Worm (Caenorhabditis elegans): ENCODE results near the gene Y43F8B.24.

Gene Y43F8B.24

DNA sequence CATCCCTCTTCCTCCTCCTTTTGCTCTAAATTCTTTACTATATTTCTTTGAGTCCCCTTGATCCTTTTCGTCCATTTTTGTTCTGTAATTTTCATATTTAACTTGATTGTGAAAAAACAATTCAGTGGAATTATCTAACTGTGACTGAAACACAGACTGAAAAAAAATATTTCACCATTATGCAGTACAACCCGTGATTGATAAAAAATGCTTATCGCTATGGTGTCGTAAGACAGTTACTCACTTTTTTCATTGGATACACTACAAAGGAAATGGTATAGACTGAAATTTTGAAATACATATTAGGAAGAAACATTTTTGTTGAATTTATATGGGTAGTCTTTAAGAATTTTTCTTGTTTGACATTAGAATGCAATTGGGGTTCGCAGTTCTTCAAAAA is 10.4 kb downstream of the Y43F8B.24 start, which contains the start of gene Y43F8B.23:
TSS of gene Y43F8B.23 (minus strand) at position 75 of the 400 bp plus-strand sequence.
- no peak for TF ChIP-seq T23F11.4 (GFP tag; optimal IDR thresholded peaks at IDR 0.05)
- TF ChIP-seq fkh-10 (GFP tag; optimal IDR thresholded peaks at IDR 0.05) = no peak
- TF ChIP-seq ceh-45 (GFP tag; IDR thresholded peaks at IDR 0.05) = no peak

DNA sequence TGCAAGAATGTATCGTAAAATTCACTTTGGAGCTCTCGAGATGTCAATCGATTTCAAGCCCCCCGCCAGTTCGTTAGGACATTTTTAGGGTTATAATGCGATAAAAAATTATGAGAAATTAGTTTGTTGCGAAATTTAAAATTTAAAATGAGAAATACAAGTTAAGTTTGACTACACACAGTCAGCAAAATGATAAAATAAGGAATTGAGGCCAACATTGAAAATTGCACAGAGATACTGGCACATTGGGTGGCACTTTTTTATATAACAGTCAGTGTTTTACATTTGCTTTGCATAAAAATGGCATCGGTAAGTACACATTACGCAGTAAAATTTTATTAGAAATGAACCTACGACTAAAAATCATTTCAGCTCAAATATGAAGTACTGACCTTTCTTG is 10.9 kb downstream of the Y43F8B.24 start, which contains the start of gene Y43F8B.12:
TSS of gene Y43F8B.12 (plus strand) at position 301 of the 400 bp plus-strand sequence.
- TF ChIP-seq tbx-2 (tag; optimal IDR thresholded peaks at IDR 0.05) (no peak), eyg-1 (tag; optimal IDR thresholded peaks at IDR 0.05) (no peak), C08G9.2 (tag; optimal IDR thresholded peaks at IDR 0.05) (no peak), C38D4.7 (GFP tag; optimal IDR thresholded peaks at IDR 0.05) (no peak), Y22D7AL.16 (tag; optimal IDR thresholded peaks at IDR 0.05) (no peak), ceh-14 (tag; optimal IDR thresholded peaks at IDR 0.05) (no peak), nhr-232 (tag; optimal IDR thresholded peaks at IDR 0.05) (no peak), ceh-18 (tag; optimal IDR thresholded peaks at IDR 0.05) (no peak), ceh-6 (GFP tag; optimal IDR thresholded peaks at IDR 0.05) (no peak), fax-1 (tag; optimal IDR thresholded peaks at IDR 0.05) (no peak), ztf-16 (tag; optimal IDR thresholded peaks at IDR 0.05) (no peak)

DNA sequence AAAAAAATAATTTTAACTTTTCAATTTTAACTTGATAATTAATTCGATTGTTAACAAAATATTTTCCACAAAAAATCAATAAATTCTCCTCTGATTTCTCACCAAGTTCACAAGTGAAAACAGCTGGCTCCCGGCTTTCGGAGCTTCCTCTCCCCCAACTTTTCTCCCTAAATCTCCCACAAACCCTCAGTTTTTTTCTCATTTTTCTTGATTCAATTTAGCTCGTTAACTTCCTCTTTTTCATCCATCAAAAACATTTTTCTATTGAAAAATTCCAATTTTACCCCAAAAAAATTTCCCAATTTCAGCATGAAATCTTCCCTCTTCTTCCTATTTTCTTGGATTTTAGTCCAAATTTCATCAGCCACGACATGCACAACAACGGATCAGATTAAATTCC is 13.2 kb downstream of the Y43F8B.24 start, which contains the start of gene Y43F8B.11:
TSS of gene Y43F8B.11 (plus strand) at position 301 of the 400 bp plus-strand sequence.
- TF ChIP-seq ceh-22 (tag; optimal IDR thresholded peaks at IDR 0.05) (no peak), zip-5 (tag; optimal IDR thresholded peaks at IDR 0.05) (no peak), sox-4 (tag; optimal IDR thresholded peaks at IDR 0.05) (no peak), elt-2 (tag; optimal IDR thresholded peaks at IDR 0.05) (no peak)

DNA sequence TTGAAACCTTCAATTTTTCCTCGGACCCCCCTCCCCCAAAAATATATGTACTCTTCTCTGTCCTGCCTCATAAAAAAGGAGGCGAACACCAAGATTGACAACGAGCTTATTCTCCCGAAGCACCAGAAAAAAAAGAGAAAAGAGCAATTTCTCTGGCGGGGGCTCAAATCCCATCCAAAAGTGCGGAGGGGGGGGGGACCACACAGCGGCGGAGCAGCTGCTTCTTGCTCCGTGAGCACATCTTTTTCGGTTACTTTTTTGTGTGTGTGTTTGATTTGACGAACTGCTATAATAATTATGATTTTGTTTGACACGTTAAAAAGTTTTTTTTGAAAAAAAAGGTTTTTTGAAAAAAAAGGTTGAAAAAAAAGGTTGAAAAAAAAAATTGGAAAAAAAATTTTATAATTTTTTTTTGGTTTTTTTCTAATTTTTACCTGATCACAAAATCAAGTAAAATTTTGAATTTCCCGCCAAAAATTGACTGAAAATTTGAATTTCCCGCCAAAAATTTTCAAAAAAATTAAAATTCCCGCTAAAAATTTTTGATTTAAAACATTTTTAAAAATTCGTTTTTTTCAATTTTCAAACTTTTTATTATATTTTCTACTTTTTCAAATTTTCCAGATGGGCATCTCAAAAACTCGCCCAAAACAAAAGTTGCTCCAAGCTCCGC is 16.8 kb downstream of the Y43F8B.24 start, which contains the start of gene Y43F8B.10:
TSS of gene Y43F8B.10 (plus strand) at position 623 of the 673 bp plus-strand sequence.
- no peak for TF ChIP-seq sox-2 (GFP tag; IDR thresholded peaks at IDR 0.05)
- no peak for TF ChIP-seq sox-4 (tag; optimal IDR thresholded peaks at IDR 0.05)
- TF ChIP-seq hlh-30 (tag; optimal IDR thresholded peaks at IDR 0.05; ENCODE audit: insufficient read depth) = no peak
- no peak for TF ChIP-seq hlh-8 (tag; optimal IDR thresholded peaks at IDR 0.05)
- no peak for TF ChIP-seq unc-42 (tag; optimal IDR thresholded peaks at IDR 0.05)
- TF ChIP-seq ceh-19 (GFP tag; optimal IDR thresholded peaks at IDR 0.05) = no peak
- no peak for TF ChIP-seq pat-9 (tag; optimal IDR thresholded peaks at IDR 0.05)
- no peak for TF ChIP-seq dve-1 (tag; optimal IDR thresholded peaks at IDR 0.05)
- TF ChIP-seq ztf-16 (tag; optimal IDR thresholded peaks at IDR 0.05) = no peak
- no peak for TF ChIP-seq hlh-6 (tag; optimal IDR thresholded peaks at IDR 0.05)
- TF ChIP-seq ceh-34 (tag; optimal IDR thresholded peaks at IDR 0.05) = no peak
- TF ChIP-seq pag-3 (tag; optimal IDR thresholded peaks at IDR 0.05; ENCODE audit: borderline replicate concordance) = no peak
- TF ChIP-seq Y22D7AL.16 (tag; optimal IDR thresholded peaks at IDR 0.05) = no peak
- no peak for TF ChIP-seq elt-2 (tag; optimal IDR thresholded peaks at IDR 0.05)
- no peak for TF ChIP-seq tbx-7 (tag; optimal IDR thresholded peaks at IDR 0.05)
- TF ChIP-seq ceh-14 (tag; optimal IDR thresholded peaks at IDR 0.05) = no peak
- TF ChIP-seq sdc-2 (tag; optimal IDR thresholded peaks at IDR 0.05) = no peak

DNA sequence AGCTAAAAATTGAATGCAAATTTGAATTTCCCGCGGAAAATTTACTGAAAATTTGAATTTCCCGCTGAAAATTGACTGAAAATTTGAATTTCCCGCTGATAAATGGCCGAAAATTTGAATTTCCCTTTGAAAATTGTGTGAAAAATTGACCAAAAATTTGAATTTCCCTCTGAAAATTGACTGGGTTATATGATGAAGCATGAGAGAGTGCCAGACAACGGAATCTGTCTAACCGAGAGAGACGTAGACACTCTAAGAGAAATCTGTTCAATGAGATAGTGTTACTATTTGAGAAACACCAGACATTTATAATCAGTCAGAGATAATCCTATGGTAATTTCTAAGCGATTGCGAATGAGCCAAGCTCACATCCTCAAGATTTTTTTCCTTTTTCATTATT is 20.1 kb downstream of the Y43F8B.24 start:
- TF ChIP-seq lim-6 (tag; optimal IDR thresholded peaks at IDR 0.05) = no peak
- TF ChIP-seq ceh-9 (tag; optimal IDR thresholded peaks at IDR 0.05) = no peak

DNA sequence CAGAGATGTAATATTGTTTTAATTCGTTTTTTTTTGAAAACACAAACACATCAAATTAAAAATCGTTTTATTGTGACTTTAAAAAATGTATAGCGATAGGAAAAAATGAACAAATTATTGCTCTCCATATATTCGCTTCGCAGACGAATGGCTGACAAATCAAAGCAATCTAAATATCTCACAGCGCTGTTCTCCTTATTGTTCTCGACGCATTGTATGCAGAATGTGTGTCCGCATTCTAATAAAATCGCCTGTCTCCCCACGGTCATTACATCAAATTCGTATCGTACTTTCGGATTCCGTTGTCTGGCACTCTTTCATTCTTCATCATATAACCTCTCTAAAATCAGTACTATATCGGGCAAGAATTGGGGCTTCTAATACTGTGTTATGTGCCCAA is 20.6 kb downstream of the Y43F8B.24 start, which contains the start of gene Y43F8B.9:
TSS of gene Y43F8B.9 (plus strand) at position 301 of the 400 bp plus-strand sequence.
- no peak for TF ChIP-seq ceh-18 (tag; optimal IDR thresholded peaks at IDR 0.05)
- TF ChIP-seq ceh-31 (tag; optimal IDR thresholded peaks at IDR 0.05) = no peak
- no peak for TF ChIP-seq tbx-7 (tag; optimal IDR thresholded peaks at IDR 0.05)
- TF ChIP-seq dve-1 (tag; optimal IDR thresholded peaks at IDR 0.05) = no peak
- no peak for TF ChIP-seq unc-3 (GFP tag; conservative IDR thresholded peaks at IDR 0.05)
- no peak for TF ChIP-seq unc-3 (tag; optimal IDR thresholded peaks at IDR 0.05)
- TF ChIP-seq npax-4 (tag; optimal IDR thresholded peaks at IDR 0.05) = no peak
- TF ChIP-seq ceh-9 (tag; optimal IDR thresholded peaks at IDR 0.05) = no peak
- TF ChIP-seq ceh-22 (tag; optimal IDR thresholded peaks at IDR 0.05) = no peak
- TF ChIP-seq ceh-19 (GFP tag; optimal IDR thresholded peaks at IDR 0.05) = no peak
- no peak for TF ChIP-seq ztf-16 (tag; optimal IDR thresholded peaks at IDR 0.05)
- TF ChIP-seq K02D7.2 (tag; optimal IDR thresholded peaks at IDR 0.05) = no peak
- no peak for TF ChIP-seq odd-2 (tag; optimal IDR thresholded peaks at IDR 0.05)
- TF ChIP-seq Y22D7AL.16 (tag; optimal IDR thresholded peaks at IDR 0.05) = no peak
- TF ChIP-seq K09A11.1 (tag; optimal IDR thresholded peaks at IDR 0.05; ENCODE audit: insufficient read depth) = no peak
- no peak for TF ChIP-seq unc-42 (tag; optimal IDR thresholded peaks at IDR 0.05)
- no peak for TF ChIP-seq hlh-15 (tag; optimal IDR thresholded peaks at IDR 0.05)
- no peak for TF ChIP-seq lim-6 (tag; optimal IDR thresholded peaks at IDR 0.05)
- no peak for TF ChIP-seq fkh-6 (tag; optimal IDR thresholded peaks at IDR 0.05)

Data from whole organism, late embryonic.